Fruit fly (Drosophila melanogaster): ENCODE results near the gene CG18404.
A peak's percentile ranks its signal among the peaks of the same experiment; 100 is the strongest.

Gene CG18404

dm6 chr3R:30296035-30296434, 43.1 kb downstream of the CG18404 start (continued):
- no peak for TF ChIP-seq en (GFP tag; optimal IDR thresholded peaks at IDR 0.05)
- TF ChIP-seq grn (GFP tag; optimal IDR thresholded peaks at IDR 0.05) = no peak
- peak; percentile 51; the same call in 1 of the 2 replicates for TF ChIP-seq CG9215 (GFP tag; IDR thresholded peaks at IDR 0.05)
- TF ChIP-seq crol (GFP tag; IDR thresholded peaks at IDR 0.05) = no peak
- peak in 1 of 3 experiments; percentile 57 for TF ChIP-seq lola (GFP tag; optimal IDR thresholded peaks at IDR 0.05)
- peak; percentile 43 for TF ChIP-seq nerfin-1 (tag; optimal IDR thresholded peaks at IDR 0.05)
- peak; percentile 85 for TF ChIP-seq CG2889 (GFP tag; IDR thresholded peaks at IDR 0.05)
- TF ChIP-seq sens-2 (GFP tag; IDR thresholded peaks at IDR 0.05) = peak; percentile 54; the same call in 1 of the 2 replicates
- TF ChIP-seq Lim3 (GFP tag; IDR thresholded peaks at IDR 0.05) = 0 out of 2 replicates have a peak, but pooled peaks have one; percentile 35
- TF ChIP-seq CG7745 (tag; optimal IDR thresholded peaks at IDR 0.05) = no peak
- TF ChIP-seq Asciz (GFP tag; optimal IDR thresholded peaks at IDR 0.05) = peak; percentile 82
- TF ChIP-seq CG31441 (GFP tag; IDR thresholded peaks at IDR 0.05) = peak; percentile 82
- no peak for TF ChIP-seq ato (GFP tag; IDR thresholded peaks at IDR 0.05; ENCODE audit: partially characterized antibody)
- TF ChIP-seq gcm2 (GFP tag; optimal IDR thresholded peaks at IDR 0.05) = peak; percentile 46
- TF ChIP-seq caup (GFP tag; optimal IDR thresholded peaks at IDR 0.05; ENCODE audit: severe bottlenecking) = peak; percentile 69
- TF ChIP-seq ash1 (GFP tag; optimal IDR thresholded peaks at IDR 0.05) = no peak
- TF ChIP-seq CG15514 (GFP tag; optimal IDR thresholded peaks at IDR 0.05) = peak; percentile 36
- TF ChIP-seq run (tag; optimal IDR thresholded peaks at IDR 0.05) = peak; percentile 56
- peak; percentile 69 for TF ChIP-seq CG12071 (GFP tag; optimal IDR thresholded peaks at IDR 0.05)
- peak; percentile 87 for TF ChIP-seq seq (GFP tag; IDR thresholded peaks at IDR 0.05)
- TF ChIP-seq onecut (GFP tag; IDR thresholded peaks at IDR 0.05) = peak; percentile 68
- TF ChIP-seq CG12219 (GFP tag; optimal IDR thresholded peaks at IDR 0.05) = peak; percentile 72
- peak; percentile 72 for TF ChIP-seq chn (GFP tag; optimal IDR thresholded peaks at IDR 0.05)
- TF ChIP-seq zfh1 (GFP tag; IDR thresholded peaks at IDR 0.05) = peak; percentile 92
- TF ChIP-seq gro (GFP tag; optimal IDR thresholded peaks at IDR 0.05) = peak; percentile 1
- no peak for TF ChIP-seq Sry-β (GFP tag; optimal IDR thresholded peaks at IDR 0.05)
- TF ChIP-seq fd96Cb (tag; optimal IDR thresholded peaks at IDR 0.05) = peak; percentile 80
- peak; percentile 56 for TF ChIP-seq Atf-2 (GFP tag; optimal IDR thresholded peaks at IDR 0.05)
- peak; percentile 6 for TF ChIP-seq CG17186 (GFP tag; optimal IDR thresholded peaks at IDR 0.05)
- no peak for TF ChIP-seq Ets97D (GFP tag; optimal IDR thresholded peaks at IDR 0.05)
- no peak for TF ChIP-seq br (optimal IDR thresholded peaks at IDR 0.05)
- peak; percentile 68 for TF ChIP-seq Ravus (GFP tag; IDR thresholded peaks at IDR 0.05)
- TF ChIP-seq tgo (GFP tag; IDR thresholded peaks at IDR 0.05) = peak; percentile 88
- TF ChIP-seq Bteb2 (GFP tag; optimal IDR thresholded peaks at IDR 0.05) = peak; percentile 55
- peak; percentile 85 for TF ChIP-seq gce (GFP tag; IDR thresholded peaks at IDR 0.05)
- TF ChIP-seq emc (GFP tag; optimal IDR thresholded peaks at IDR 0.05) = no peak
- TF ChIP-seq Hr51 (GFP tag; optimal IDR thresholded peaks at IDR 0.05) = peak in 1 of 2 experiments; percentile 88
- TF ChIP-seq Blimp-1 (GFP tag; optimal IDR thresholded peaks at IDR 0.05) = peak; percentile 79
- no peak for TF ChIP-seq CG8281 (tag; optimal IDR thresholded peaks at IDR 0.05)
- TF ChIP-seq CG16779 (GFP tag; IDR thresholded peaks at IDR 0.05) = peak; percentile 48; the same call in 1 of the 2 replicates
- no peak for TF ChIP-seq hbn (GFP tag; IDR thresholded peaks at IDR 0.05; ENCODE audit: partially characterized antibody)
- peak; percentile 64 for TF ChIP-seq CG1529 (GFP tag; optimal IDR thresholded peaks at IDR 0.05)
- TF ChIP-seq bcd (GFP tag; optimal IDR thresholded peaks at IDR 0.05) = peak; percentile 76
- TF ChIP-seq ind (GFP tag; optimal IDR thresholded peaks at IDR 0.05) = peak; percentile 79
- no peak for TF ChIP-seq CG11398 (GFP tag; optimal IDR thresholded peaks at IDR 0.05)
- peak; percentile 14 for TF ChIP-seq CG15073 (GFP tag; optimal IDR thresholded peaks at IDR 0.05)
- peak; percentile 52 for TF ChIP-seq CG17568 (GFP tag; optimal IDR thresholded peaks at IDR 0.05)
- no peak for TF ChIP-seq Mes4 (GFP tag; optimal IDR thresholded peaks at IDR 0.05)
- peak; percentile 53 for TF ChIP-seq CG5953 (GFP tag; IDR thresholded peaks at IDR 0.05)
- TF ChIP-seq Hmx (GFP tag; optimal IDR thresholded peaks at IDR 0.05) = no peak
- peak; percentile 53 for TF ChIP-seq CG11723 (GFP tag; optimal IDR thresholded peaks at IDR 0.05)

All from whole organism, embryonic.